Fruit fly (Drosophila melanogaster) whole organism, embryonic: Measurements from ENCODE around the gene CG11975.

Experiments used
- Awh ChIP-seq: fragments of 200-800 bp; sonication (Bioruptor generic); IDR thresholded peaks from 2 replicates; pipeline ENCODE4, ENCODE4 v1.3.6; 2022; ENCODE audit warnings: missing biosample characterization, missing genetic modification characterization
- BEAF-32 ChIP-seq: fragments of 200-800 bp; sonication (Bioruptor generic); optimal IDR thresholded peaks from 3 replicates; lab custom pipeline; 2017; ENCODE audit warnings: missing biosample characterization, missing genetic modification characterization, mild to moderate bottlenecking, moderate library complexity, missing genetic modification reagents
- BtbVII ChIP-seq: fragments of 200-800 bp; sonication (Bioruptor generic); optimal IDR thresholded peaks from 3 replicates; lab custom pipeline; 2017; ENCODE audit warnings: missing biosample characterization, mild to moderate bottlenecking, missing genetic modification characterization
- CG11398 ChIP-seq: fragments of 200-800 bp; sonication (Bioruptor generic); optimal IDR thresholded peaks from 2 replicates; lab custom pipeline; 2016; ENCODE audit warnings: missing biosample characterization, missing genetic modification characterization
- CG11504 ChIP-seq: fragments of 200-800 bp; sonication (Bioruptor generic); optimal IDR thresholded peaks from 3 replicates; lab custom pipeline; 2019; ENCODE audit warnings: missing biosample characterization, mild to moderate bottlenecking, missing genetic modification characterization, moderate library complexity
- CG11695 ChIP-seq: fragments of 200-800 bp; sonication (Bioruptor generic); IDR thresholded peaks from 3 replicates; pipeline ENCODE4 v1.3.6; 2022; ENCODE audit warnings: missing biosample characterization, missing genetic modification characterization
- CG12104 ChIP-seq: fragments of 200-800 bp; sonication (Bioruptor generic); optimal IDR thresholded peaks from 3 replicates; lab custom pipeline; 2016; ENCODE audit warnings: missing biosample characterization, missing genetic modification characterization
- CG12236 ChIP-seq: fragments of 200-800 bp; sonication (Bioruptor generic); optimal IDR thresholded peaks from 2 replicates; lab custom pipeline; 2016; ENCODE audit warnings: missing biosample characterization, missing genetic modification characterization
- CG14050 ChIP-seq: fragments of 200-800 bp; sonication (Bioruptor generic); IDR thresholded peaks from 3 replicates; pipeline ENCODE4 v1.3.6; 2022; ENCODE audit warnings: missing biosample characterization, missing genetic modification characterization
- CG15073 ChIP-seq: fragments of 200-800 bp; sonication (Bioruptor generic); optimal IDR thresholded peaks from 2 replicates; lab custom pipeline; 2016; ENCODE audit warnings: missing biosample characterization, missing genetic modification characterization
- CG1647 ChIP-seq: fragments of 200-800 bp; sonication (Bioruptor generic); optimal IDR thresholded peaks from 3 replicates; lab custom pipeline; 2016; ENCODE audit warnings: missing biosample characterization, missing genetic modification characterization
- CG17802 ChIP-seq: fragments of 200-800 bp; sonication (Bioruptor generic); optimal IDR thresholded peaks from 2 replicates; lab custom pipeline; 2018; ENCODE audit warnings: missing biosample characterization, mild to moderate bottlenecking, missing genetic modification characterization, moderate library complexity
- CG17912 ChIP-seq: fragments of 200-800 bp; sonication (Bioruptor generic); optimal IDR thresholded peaks from 2 replicates; lab custom pipeline; 2018; ENCODE audit warnings: missing biosample characterization, mild to moderate bottlenecking, missing genetic modification characterization
- CG18619 ChIP-seq: fragments of 200-800 bp; sonication (Bioruptor generic); optimal IDR thresholded peaks from 3 replicates; lab custom pipeline; 2017; ENCODE audit warnings: missing biosample characterization, mild to moderate bottlenecking, missing genetic modification characterization
- CG2678 ChIP-seq: fragments of 200-800 bp; sonication (Bioruptor generic); optimal IDR thresholded peaks from 3 replicates; lab custom pipeline; 2019; ENCODE audit warnings: missing biosample characterization, mild to moderate bottlenecking, missing genetic modification characterization, moderate library complexity
- CG34422 ChIP-seq: fragments of 200-800 bp; sonication (Bioruptor generic); IDR thresholded peaks from 3 replicates; pipeline ENCODE4 v1.3.6; 2022; ENCODE audit warnings: missing biosample characterization, missing genetic modification characterization
- CG3838 ChIP-seq: fragments of 200-800 bp; sonication (Bioruptor generic); optimal IDR thresholded peaks from 3 replicates; lab custom pipeline; 2016; ENCODE audit warnings: missing biosample characterization, missing genetic modification characterization
- CG4360 ChIP-seq: fragments of 200-800 bp; sonication (Bioruptor generic); IDR thresholded peaks from 2 replicates; pipeline ENCODE4 v1.3.6; 2022; ENCODE audit warnings: missing biosample characterization, missing genetic modification characterization
- CG6175 ChIP-seq: fragments of 200-800 bp; sonication (Bioruptor generic); IDR thresholded peaks from 3 replicates; pipeline ENCODE4 v1.3.6; 2022; ENCODE audit warnings: missing biosample characterization, missing genetic modification characterization
- CG6272 ChIP-seq: fragments of 200-800 bp; sonication (Bioruptor generic); IDR thresholded peaks from 2 replicates; pipeline ENCODE4 v1.3.6; 2022; ENCODE audit warnings: missing biosample characterization, missing genetic modification characterization
- CG6791 ChIP-seq: fragments of 200-800 bp; sonication (Bioruptor generic); IDR thresholded peaks from 3 replicates; pipeline ENCODE4 v1.3.6; 2022; ENCODE audit warnings: missing biosample characterization, missing genetic modification characterization; ENCODE audit not compliant: partially characterized antibody
- CG7271 ChIP-seq: fragments of 200-800 bp; sonication (Bioruptor generic); optimal IDR thresholded peaks from 2 replicates; lab custom pipeline; 2018; ENCODE audit warnings: missing biosample characterization, mild to moderate bottlenecking, missing genetic modification characterization, moderate library complexity
- CG9727 ChIP-seq: fragments of 200-800 bp; sonication (Bioruptor generic); optimal IDR thresholded peaks from 3 replicates; lab custom pipeline; 2017; ENCODE audit warnings: missing biosample characterization, mild to moderate bottlenecking, missing genetic modification characterization
- Chrac-16 ChIP-seq: fragments of 200-800 bp; sonication (Bioruptor generic); optimal IDR thresholded peaks from 3 replicates; lab custom pipeline; 2016; ENCODE audit warnings: missing biosample characterization, missing genetic modification characterization
- Dp ChIP-seq: fragments of 200-800 bp; sonication (Bioruptor generic); optimal IDR thresholded peaks from 2 replicates; lab custom pipeline; 2018; ENCODE audit warnings: missing biosample characterization, mild to moderate bottlenecking, missing genetic modification characterization, moderate library complexity
- Dref ChIP-seq: fragments of 200-800 bp; sonication (Bioruptor generic); IDR thresholded peaks from 2 replicates; pipeline ENCODE4 v1.3.6; 2022; ENCODE audit warnings: missing biosample characterization, missing genetic modification characterization
- HLH3B ChIP-seq: fragments of 200-800 bp; sonication (Bioruptor generic); IDR thresholded peaks from 2 replicates; pipeline ENCODE4 v1.3.6; 2022; ENCODE audit warnings: missing biosample characterization, missing genetic modification characterization
- HLH4C ChIP-seq: fragments of 200-800 bp; sonication (Bioruptor generic); IDR thresholded peaks from 3 replicates; pipeline ENCODE4 v1.3.6; 2022; ENCODE audit warnings: missing biosample characterization, missing genetic modification characterization; ENCODE audit not compliant: partially characterized antibody
- HmgD ChIP-seq: fragments of 200-800 bp; sonication (Bioruptor generic); optimal IDR thresholded peaks from 3 replicates; lab custom pipeline; 2016; ENCODE audit warnings: missing biosample characterization, missing genetic modification characterization
- Hr3 ChIP-seq: fragments of 200-800 bp; sonication (Bioruptor generic); optimal IDR thresholded peaks from 3 replicates; lab custom pipeline; 2016; ENCODE audit warnings: missing biosample characterization, missing genetic modification characterization
- MBD-R2 ChIP-seq: fragments of 200-800 bp; sonication (Bioruptor generic); IDR thresholded peaks from 2 replicates; pipeline ENCODE4 v1.3.6; 2022; ENCODE audit warnings: missing biosample characterization, missing genetic modification characterization
- Mad ChIP-seq: fragments of 200-800 bp; sonication (Bioruptor generic); optimal IDR thresholded peaks from 2 replicates; lab custom pipeline; 2016; ENCODE audit warnings: missing biosample characterization, missing genetic modification characterization
- NC2α ChIP-seq: fragments of 200-800 bp; sonication (Bioruptor generic); optimal IDR thresholded peaks from 2 replicates; lab custom pipeline; 2016; ENCODE audit warnings: missing biosample characterization, missing genetic modification characterization
- NC2β ChIP-seq: fragments of 200-800 bp; sonication (Bioruptor generic); optimal IDR thresholded peaks from 2 replicates; lab custom pipeline; 2016; ENCODE audit warnings: missing biosample characterization, missing genetic modification characterization
- Pdp1 ChIP-seq, 2 experiments: fragments of 200-800 bp; sonication (Bioruptor generic); optimal IDR thresholded peaks; 3 replicates each; lab custom pipeline; 2016; ENCODE audit warnings: missing biosample characterization in 2 of 2, missing genetic modification characterization in 2 of 2, mild to moderate bottlenecking in 1 of 2, moderate library complexity in 1 of 2
- Xbp1 ChIP-seq: fragments of 200-800 bp; sonication (Bioruptor generic); optimal IDR thresholded peaks from 3 replicates; lab custom pipeline; 2016; ENCODE audit warnings: missing biosample characterization, mild to moderate bottlenecking, missing genetic modification characterization
- btn ChIP-seq: fragments of 200-800 bp; sonication (Bioruptor generic); optimal IDR thresholded peaks from 2 replicates; lab custom pipeline; 2016; ENCODE audit warnings: missing biosample characterization, missing genetic modification characterization
- chm ChIP-seq: fragments of 200-800 bp; sonication (Bioruptor generic); IDR thresholded peaks from 2 replicates; pipeline ENCODE4 v1.3.6; 2022; ENCODE audit warnings: missing biosample characterization, missing genetic modification characterization
- danr ChIP-seq: fragments of 200-800 bp; sonication (Bioruptor generic); IDR thresholded peaks from 2 replicates; pipeline ENCODE4 v1.3.6; 2022; ENCODE audit warnings: missing biosample characterization, missing genetic modification characterization
- ems ChIP-seq: fragments of 200-800 bp; sonication (Bioruptor generic); optimal IDR thresholded peaks from 3 replicates; lab custom pipeline; 2016; ENCODE audit warnings: missing biosample characterization, missing genetic modification characterization
- h ChIP-seq: fragments of >200 bp; optimal IDR thresholded peaks from 2 replicates; lab custom pipeline; 2017
- kay ChIP-seq: fragments of 200-800 bp; sonication (Bioruptor generic); optimal IDR thresholded peaks from 2 replicates; lab custom pipeline; 2016; ENCODE audit warnings: missing biosample characterization, missing genetic modification characterization
- kni ChIP-seq: fragments of 200-800 bp; sonication (Bioruptor generic); optimal IDR thresholded peaks from 3 replicates; lab custom pipeline; 2017; ENCODE audit warnings: mild to moderate bottlenecking, missing biosample characterization, missing genetic modification reagents, missing genetic modification characterization
- lola ChIP-seq, 3 experiments: fragments of >200 bp in 2 of 3; fragments of 200-800 bp in 1 of 3; sonication (Bioruptor generic) in 1 of 3; optimal IDR thresholded peaks; 2 replicates each; lab custom pipeline; 2017 to 2019; ENCODE audit warnings: missing biosample characterization in 3 of 3, missing genetic modification characterization in 3 of 3, mild to moderate bottlenecking in 1 of 3, moderate library complexity in 1 of 3
- mld ChIP-seq: fragments of 200-800 bp; sonication (Bioruptor generic); IDR thresholded peaks from 3 replicates; pipeline ENCODE4 v1.3.6; 2022; ENCODE audit warnings: missing biosample characterization, missing genetic modification characterization; ENCODE audit not compliant: partially characterized antibody
- otp ChIP-seq: fragments of 200-800 bp; sonication (Bioruptor generic); IDR thresholded peaks from 3 replicates; pipeline ENCODE4, ENCODE4 v1.3.6; 2022; ENCODE audit warnings: missing biosample characterization, missing genetic modification characterization
- psq ChIP-seq: fragments of 200-800 bp; sonication (Bioruptor generic); optimal IDR thresholded peaks from 2 replicates; lab custom pipeline; 2017; ENCODE audit warnings: missing biosample characterization, missing genetic modification characterization
- salm ChIP-seq: fragments of 200-800 bp; sonication (Bioruptor generic); optimal IDR thresholded peaks from 2 replicates; lab custom pipeline; 2018; ENCODE audit warnings: missing biosample characterization, mild to moderate bottlenecking, missing genetic modification characterization
- sens-2 ChIP-seq: fragments of 200-800 bp; sonication (Bioruptor generic); IDR thresholded peaks from 2 replicates; pipeline ENCODE4 v1.3.6; 2022; ENCODE audit warnings: missing biosample characterization, missing genetic modification characterization

CG11975 gene

dm6 chr3R:9033619-9034401, 40.8 kb downstream of the CG11975 start (continued):
- TF ChIP-seq HLH3B (GFP tag; lab: Robert Waterston, UW) (peak; percentile 43; the same call in 1 of the 2 replicates), Dp (peak; percentile 28), chm (peak; percentile 84), h (lab: Kevin White, UChicago) (no peak), Xbp1 (peak; percentile 65), CG11398 (GFP tag; lab: Kevin White, UChicago) (no peak), CG6272 (GFP tag; lab: Robert Waterston, UW) (no peak), Hr3 (GFP tag; lab: Kevin White, UChicago) (peak; percentile 63), Dref (GFP tag; lab: Robert Waterston, UW) (no peak), CG34422 (GFP tag; lab: Robert Waterston, UW) (peak; percentile 72; the same call in 2 of the 3 replicates), MBD-R2 (GFP tag; lab: Robert Waterston, UW) (peak; percentile 22; the same call in 1 of the 2 replicates), kni (peak; percentile 64), CG6791 (GFP tag; lab: Robert Waterston, UW) (no peak), CG4360 (GFP tag; lab: Robert Waterston, UW) (peak; percentile 94), BtbVII (GFP tag; lab: Kevin White, UChicago) (peak; percentile 87), salm (peak; percentile 79), NC2α (GFP tag; lab: Kevin White, UChicago) (peak; percentile 56), sens-2 (GFP tag; lab: Robert Waterston, UW) (no peak), NC2β (GFP tag; lab: Kevin White, UChicago) (peak; percentile 49), CG6175 (no peak), lola (GFP tag; optimal IDR thresholded peaks at IDR 0.05; lab: Kevin White, UChicago) (peak in 1 of 3 experiments; percentile 92), Mad (GFP tag; lab: Kevin White, UChicago) (peak; percentile 50), kay (GFP tag; lab: Kevin White, UChicago) (peak; percentile 66), psq (GFP tag; lab: Kevin White, UChicago) (peak; percentile 55), btn (GFP tag; lab: Kevin White, UChicago) (no peak), CG17802 (tag; lab: Kevin White, UChicago) (no peak), mld (GFP tag; lab: Robert Waterston, UW) (no peak), CG7271 (peak; percentile 36), CG2678 (tag; lab: Kevin White, UChicago) (peak; percentile 94), CG9727 (GFP tag; lab: Kevin White, UChicago) (peak; percentile 84), danr (GFP tag; lab: Robert Waterston, UW) (no peak; the same call in 1 of the 2 replicates), CG1647 (GFP tag; lab: Kevin White, UChicago) (no peak), CG18619 (peak; percentile 83), CG15073 (peak; percentile 14), CG17912 (GFP tag; lab: Kevin White, UChicago) (peak; percentile 54), CG11695 (peak; percentile 80), CG12236 (GFP tag; lab: Kevin White, UChicago) (no peak), HLH4C (no peak; the same call in 2 of the 3 replicates), Pdp1 (GFP tag; optimal IDR thresholded peaks at IDR 0.05; lab: Kevin White, UChicago) (peak; percentile 19 to 43), otp (peak; percentile 63; the same call in 1 of the 3 replicates), BEAF-32 (GFP tag; lab: Kevin White, UChicago) (peak; percentile 6), CG12104 (peak; percentile 86), Chrac-16 (GFP tag; lab: Kevin White, UChicago) (peak; percentile 67), CG14050 (GFP tag; lab: Robert Waterston, UW) (peak; percentile 67), CG11504 (tag; lab: Kevin White, UChicago) (peak; percentile 88), Awh (GFP tag; lab: Robert Waterston, UW) (no peak), HmgD (GFP tag; lab: Kevin White, UChicago) (no peak), CG3838 (peak; percentile 39), ems (GFP tag; lab: Kevin White, UChicago) (peak; percentile 29)
